Fruit fly (Drosophila melanogaster): ENCODE data around the gene Gr64b.
A peak's percentile ranks its signal among the peaks of the same experiment; 100 is the strongest.

Gr64b gene

DNA sequence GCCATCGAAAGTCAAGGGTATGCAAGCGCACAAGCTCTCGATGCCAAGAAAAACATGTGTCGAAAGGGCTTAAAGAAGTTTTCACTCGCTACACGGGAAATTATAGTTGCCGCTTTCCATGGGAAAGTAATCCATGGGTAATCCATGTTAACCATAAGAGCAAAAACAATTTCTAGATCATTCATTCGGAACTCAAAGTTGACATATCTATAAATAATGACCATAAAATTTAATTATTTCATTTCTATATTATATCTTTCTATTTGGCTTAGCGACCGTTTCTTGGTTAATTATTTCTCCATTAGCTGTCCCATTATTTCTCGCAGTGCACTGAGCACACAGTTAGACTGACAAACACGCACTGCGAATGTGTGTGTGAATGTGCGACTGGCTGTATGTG, 27.7 kb upstream of the Gr64b start (continued):
- TF ChIP-seq CG6792 (GFP tag; optimal IDR thresholded peaks at IDR 0.05) (no peak), Gug (GFP tag; IDR thresholded peaks at IDR 0.05) (no peak)

DNA sequence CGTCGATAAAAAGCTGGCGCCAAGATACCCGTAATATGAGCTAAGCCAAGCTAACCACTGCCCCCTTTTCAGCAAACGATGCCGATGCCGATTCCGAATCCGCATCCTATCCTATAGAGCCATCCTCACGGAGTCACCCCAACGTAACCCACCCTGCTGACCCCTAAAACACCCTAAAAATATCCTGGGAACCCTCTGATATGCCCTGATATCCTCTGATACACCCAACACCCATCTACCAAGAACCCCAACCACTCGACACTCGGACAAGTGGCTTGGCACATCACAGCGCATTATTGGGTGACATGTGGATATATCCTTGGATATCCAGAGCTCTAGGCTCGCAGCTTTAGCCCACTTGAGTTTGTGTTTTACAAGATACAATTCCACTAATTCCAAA, 26.9 kb upstream of the Gr64b start:
- no peak for TF ChIP-seq Hr39 (GFP tag; optimal IDR thresholded peaks at IDR 0.05)
- no peak for TF ChIP-seq fkh (GFP tag; optimal IDR thresholded peaks at IDR 0.05)
- TF ChIP-seq net (GFP tag; optimal IDR thresholded peaks at IDR 0.05) = no peak
- TF ChIP-seq acj6 (GFP tag; optimal IDR thresholded peaks at IDR 0.05) = no peak
- TF ChIP-seq salr (GFP tag; optimal IDR thresholded peaks at IDR 0.05) = no peak
- TF ChIP-seq CG11762 (GFP tag; optimal IDR thresholded peaks at IDR 0.05; ENCODE audit: insufficient read depth) = no peak
- no peak for TF ChIP-seq Hr38 (GFP tag; optimal IDR thresholded peaks at IDR 0.05)
- no peak for TF ChIP-seq Blimp-1 (GFP tag; optimal IDR thresholded peaks at IDR 0.05)
- TF ChIP-seq Sox15 (GFP tag; optimal IDR thresholded peaks at IDR 0.05) = no peak
- no peak for TF ChIP-seq CG6854 (GFP tag; optimal IDR thresholded peaks at IDR 0.05)
- no peak for TF ChIP-seq CG11294 (GFP tag; IDR thresholded peaks at IDR 0.05)
- no peak for TF ChIP-seq CG9139 (GFP tag; optimal IDR thresholded peaks at IDR 0.05)
- TF ChIP-seq fd85E (GFP tag; optimal IDR thresholded peaks at IDR 0.05) = no peak
- no peak for TF ChIP-seq eg (GFP tag; IDR thresholded peaks at IDR 0.05)
- no peak for TF ChIP-seq Sox14 (GFP tag; optimal IDR thresholded peaks at IDR 0.05)
- TF ChIP-seq spab (GFP tag; optimal IDR thresholded peaks at IDR 0.05) = no peak
- TF ChIP-seq ss (GFP tag; optimal IDR thresholded peaks at IDR 0.05) = no peak
- TF ChIP-seq CG8319 (GFP tag; optimal IDR thresholded peaks at IDR 0.05) = no peak
- no peak for TF ChIP-seq Ets21C (GFP tag; optimal IDR thresholded peaks at IDR 0.05)

DNA sequence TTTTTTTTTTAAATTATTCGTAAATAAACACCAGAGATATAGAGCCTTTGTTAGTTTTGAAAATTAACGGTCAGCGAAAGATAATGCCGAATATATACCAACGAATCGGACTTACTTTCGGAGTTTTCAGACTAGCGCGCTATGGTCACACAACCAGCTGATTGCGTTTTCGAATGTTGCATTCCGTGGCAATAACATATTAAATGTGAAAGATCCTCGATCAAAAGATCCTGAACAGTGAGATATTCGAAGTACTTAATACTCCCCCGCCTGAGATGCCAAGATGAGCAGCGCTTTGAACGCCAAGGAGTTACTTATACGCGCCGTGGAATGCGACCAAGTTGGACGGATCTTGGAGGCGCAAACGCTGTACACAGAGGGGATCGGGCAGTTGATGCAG, 25.1 kb upstream of the Gr64b start, which contains the start of gene CG14985:
Gene CG14985, plus strand, starts transcription at position 159 of the 400 bp plus-strand sequence.
- TF ChIP-seq Smox (GFP tag; optimal IDR thresholded peaks at IDR 0.05) (no peak), CG6163 (GFP tag; IDR thresholded peaks at IDR 0.05) (no peak), CG3919 (GFP tag; optimal IDR thresholded peaks at IDR 0.05) (no peak), Sox14 (GFP tag; optimal IDR thresholded peaks at IDR 0.05) (peak; percentile 52), topi (GFP tag; optimal IDR thresholded peaks at IDR 0.05) (no peak), CG9139 (GFP tag; optimal IDR thresholded peaks at IDR 0.05) (no peak), Ets21C (GFP tag; optimal IDR thresholded peaks at IDR 0.05) (no peak), Ets96B (tag; optimal IDR thresholded peaks at IDR 0.05) (no peak)

DNA sequence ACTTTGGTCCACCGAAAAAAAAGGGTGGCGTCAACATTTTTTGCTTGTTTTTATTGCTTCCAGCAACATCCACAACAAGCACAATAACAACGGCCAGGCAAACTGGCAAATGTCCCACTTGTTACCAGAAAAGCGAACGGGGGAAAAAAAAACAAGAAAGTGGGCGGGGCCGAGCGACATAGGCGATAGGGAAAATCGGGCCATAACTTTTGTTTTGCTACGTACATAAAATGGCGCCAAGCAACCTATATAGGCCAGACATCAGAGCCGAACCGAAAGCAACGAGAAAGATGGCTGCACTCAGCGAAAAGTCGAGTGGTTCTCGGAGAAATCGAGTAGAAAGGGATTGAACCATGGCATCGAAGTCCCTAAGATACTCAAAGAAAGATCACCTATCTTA, 21.1 kb upstream of the Gr64b start:
- TF ChIP-seq CG32006 (GFP tag; optimal IDR thresholded peaks at IDR 0.05) (peak; percentile 35), CG8119 (GFP tag; IDR thresholded peaks at IDR 0.05) (0 out of 3 replicates have a peak, but pooled peaks have one; percentile 16), Met (GFP tag; optimal IDR thresholded peaks at IDR 0.05) (no peak), Hr4 (GFP tag; optimal IDR thresholded peaks at IDR 0.05) (peak; percentile 34)

DNA sequence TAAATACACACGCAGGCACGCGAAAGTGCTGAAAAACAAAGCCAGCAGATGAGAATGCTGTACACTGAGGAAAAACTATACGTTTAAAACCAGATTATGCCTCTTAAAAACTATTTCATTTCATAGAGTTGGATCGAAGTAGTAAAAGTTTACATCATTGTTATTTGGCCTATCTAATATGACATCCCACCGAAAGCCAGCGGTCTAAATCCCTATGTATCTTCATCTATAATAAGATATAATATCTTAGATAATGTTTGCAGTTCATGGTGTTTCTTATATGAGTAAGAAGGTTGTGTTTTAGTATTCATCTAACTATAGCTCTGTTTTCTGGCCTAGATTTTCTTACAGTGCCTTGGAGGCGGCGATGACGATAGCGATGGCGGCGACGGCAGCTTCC, 18.3 kb upstream of the Gr64b start:
- no peak for TF ChIP-seq CG11294 (GFP tag; IDR thresholded peaks at IDR 0.05)
- peak; percentile 44 for TF ChIP-seq svp (GFP tag)
- no peak for TF ChIP-seq CG6792 (GFP tag; optimal IDR thresholded peaks at IDR 0.05)
- no peak for TF ChIP-seq Hr38 (GFP tag; optimal IDR thresholded peaks at IDR 0.05)

DNA sequence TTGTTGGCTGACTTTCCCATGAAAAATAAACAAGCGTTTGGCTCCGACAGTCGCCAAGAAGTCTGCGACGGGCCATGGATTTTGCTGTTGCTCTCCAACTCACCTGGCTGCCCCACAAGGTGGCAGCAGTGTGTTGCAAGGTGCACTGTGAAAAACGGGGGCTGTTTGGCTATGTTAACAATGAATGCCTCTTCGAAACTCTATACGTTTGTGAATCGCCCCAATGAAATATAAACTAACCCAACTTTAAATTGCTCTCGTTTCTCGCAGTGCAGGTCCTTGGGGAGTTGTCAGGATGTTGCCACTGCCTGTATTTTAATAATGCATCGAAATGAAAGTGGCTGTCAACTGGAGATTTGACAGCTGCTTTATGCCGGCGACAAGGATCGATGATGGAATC, 14.1 kb upstream of the Gr64b start:
- TF ChIP-seq ss (GFP tag; optimal IDR thresholded peaks at IDR 0.05) = no peak
- no peak for TF ChIP-seq CG11762 (GFP tag; optimal IDR thresholded peaks at IDR 0.05; ENCODE audit: insufficient read depth)
- no peak for TF ChIP-seq Ets21C (GFP tag; optimal IDR thresholded peaks at IDR 0.05)
- TF ChIP-seq lz (GFP tag; optimal IDR thresholded peaks at IDR 0.05) = no peak
- TF ChIP-seq CG34406 (GFP tag; optimal IDR thresholded peaks at IDR 0.05) = no peak
- peak in 1 of 2 experiments; percentile 3 for TF ChIP-seq salr (GFP tag; optimal IDR thresholded peaks at IDR 0.05)
- TF ChIP-seq CG15336 (GFP tag; IDR thresholded peaks at IDR 0.05) = peak; percentile 23; the same call in 1 of the 2 replicates
- no peak for TF ChIP-seq Smox (GFP tag; optimal IDR thresholded peaks at IDR 0.05)
- TF ChIP-seq CG32006 (GFP tag; optimal IDR thresholded peaks at IDR 0.05) = peak; percentile 39
- peak; percentile 3 for TF ChIP-seq pdm3 (GFP tag; optimal IDR thresholded peaks at IDR 0.05)
- TF ChIP-seq CG7368 (GFP tag; optimal IDR thresholded peaks at IDR 0.05) = no peak
- peak; percentile 10 for TF ChIP-seq CG10631 (GFP tag; optimal IDR thresholded peaks at IDR 0.05)
- no peak for TF ChIP-seq Sox14 (GFP tag; optimal IDR thresholded peaks at IDR 0.05)
- TF ChIP-seq cyc (GFP tag; optimal IDR thresholded peaks at IDR 0.05) = peak; percentile 2
- TF ChIP-seq CG8632 (GFP tag; optimal IDR thresholded peaks at IDR 0.05) = no peak
- TF ChIP-seq achi (GFP tag; optimal IDR thresholded peaks at IDR 0.05) = peak; percentile 13
- peak; percentile 4 for TF ChIP-seq Eip75B (GFP tag; optimal IDR thresholded peaks at IDR 0.05)
- no peak for TF ChIP-seq Hr38 (GFP tag; optimal IDR thresholded peaks at IDR 0.05)
- TF ChIP-seq CG3919 (GFP tag; optimal IDR thresholded peaks at IDR 0.05) = peak; percentile 26
- no peak for TF ChIP-seq Lpt (GFP tag; optimal IDR thresholded peaks at IDR 0.05)
- TF ChIP-seq CG6808 (GFP tag; optimal IDR thresholded peaks at IDR 0.05) = no peak

Measured in whole organism, prepupa.